Fruit fly (Drosophila melanogaster) whole organism, wandering third instar larva: ENCODE results near the gene Gycalpha99B.

Experiments
- Rel ChIP-seq, 2 experiments: fragments of 200-800 bp; sonication (Bioruptor generic) in 1 of 2; optimal IDR thresholded peaks; 2 replicates in 1 of 2; 3 replicates in 1 of 2; lab custom pipeline; 2016 to 2019; ENCODE audit warnings: mild to moderate bottlenecking in 2 of 2, missing biosample characterization in 2 of 2, missing genetic modification characterization in 2 of 2, moderate library complexity in 1 of 2
- br ChIP-seq: fragments of 200-800 bp; sonication (Bioruptor generic); optimal IDR thresholded peaks from 2 replicates; lab custom pipeline; 2016; ENCODE audit warnings: missing biosample characterization, missing genetic modification characterization
- ey ChIP-seq: fragments of 200-800 bp; sonication (Bioruptor generic); optimal IDR thresholded peaks from 2 replicates; lab custom pipeline; 2016; ENCODE audit warnings: missing biosample characterization, missing genetic modification characterization

The Gycalpha99B gene

DNA sequence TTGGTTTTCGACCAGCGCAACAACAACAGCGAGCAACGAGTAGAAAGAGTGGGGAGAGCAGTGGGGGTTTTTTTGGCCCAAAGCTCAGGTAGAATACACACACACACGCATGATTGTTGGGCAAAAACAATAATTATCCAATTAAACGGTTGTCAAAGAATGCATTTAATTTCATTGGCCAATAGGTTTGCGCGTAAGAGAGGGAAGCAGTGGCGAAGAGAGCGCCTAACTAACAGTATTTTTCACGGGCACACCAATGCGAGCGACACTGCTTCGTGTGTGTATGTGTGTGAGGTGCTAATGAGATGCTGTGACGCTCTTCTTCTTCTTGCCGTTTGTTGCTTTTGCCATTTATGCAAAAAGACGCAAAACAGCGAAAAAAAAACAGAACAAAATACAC is 44.0 kb downstream of the Gycalpha99B start:
- TF ChIP-seq ey (GFP tag; lab: Kevin White, UChicago) = no peak
- TF ChIP-seq Rel (GFP tag; optimal IDR thresholded peaks at IDR 0.05; lab: Kevin White, UChicago) = no peak
- TF ChIP-seq Rel (tag; optimal IDR thresholded peaks at IDR 0.05; lab: Kevin White, UChicago) = peak; percentile 82
- TF ChIP-seq br = no peak
